Fruit fly (Drosophila melanogaster) Kc167 (cell line): Measurements from ENCODE around the gene hoip.

Source experiments
- Myc ChIP-seq: fragments of >200 bp; optimal IDR thresholded peaks from 2 replicates; lab custom pipeline; 2017; ENCODE audit warnings: missing external identifiers
- Sin3A ChIP-seq: fragments of >200 bp; optimal IDR thresholded peaks from 2 replicates; lab custom pipeline; 2018; ENCODE audit warnings: missing external identifiers
- h ChIP-seq: fragments of >200 bp; optimal IDR thresholded peaks from 3 replicates; lab custom pipeline; 2018; ENCODE audit warnings: missing external identifiers
- insv ChIP-seq: fragments of >200 bp; optimal IDR thresholded peaks from 3 replicates; lab custom pipeline; 2018; ENCODE audit warnings: missing external identifiers
- psq ChIP-seq: fragments of >200 bp; optimal IDR thresholded peaks from 2 replicates; lab custom pipeline; 2017; ENCODE audit warnings: missing external identifiers
- ttk ChIP-seq: sonication (Bioruptor generic); optimal IDR thresholded peaks from 2 replicates; lab custom pipeline; 2017; ENCODE audit warnings: missing external identifiers

hoip gene

dm6 chr2L:9704343-9704742 is 4.8 kb downstream of the hoip start:
- no peak for TF ChIP-seq h (lab: Kevin White, UChicago)
- TF ChIP-seq insv = no peak
- no peak for TF ChIP-seq Myc (lab: Kevin White, UChicago)
- no peak for TF ChIP-seq Sin3A (lab: Kevin White, UChicago)
- TF ChIP-seq ttk (lab: Kevin White, UChicago) = no peak
- TF ChIP-seq psq (lab: Kevin White, UChicago) = no peak

DNA sequence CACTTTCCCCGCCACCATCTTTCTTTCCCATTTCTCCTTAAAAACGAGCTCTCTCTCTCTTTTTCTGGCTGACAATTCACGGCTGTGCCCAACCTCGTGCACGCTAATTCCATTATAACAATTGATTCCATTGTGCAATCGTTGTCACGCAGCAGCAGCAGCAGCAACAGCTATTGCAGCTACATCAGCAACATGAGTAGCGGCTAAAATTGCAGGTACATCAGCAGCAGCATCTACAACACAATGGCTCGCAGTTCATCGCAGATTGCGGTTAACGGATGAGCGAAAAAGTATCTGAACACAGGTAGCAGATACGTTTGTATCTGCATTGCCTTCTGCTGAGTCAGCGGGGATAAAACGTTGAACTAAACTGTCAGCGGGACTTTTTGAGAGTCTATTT is 5.7 kb downstream of the hoip start:
- no peak for TF ChIP-seq psq (lab: Kevin White, UChicago)
- no peak for TF ChIP-seq Sin3A (lab: Kevin White, UChicago)
- TF ChIP-seq ttk (lab: Kevin White, UChicago) = no peak
- no peak for TF ChIP-seq h (lab: Kevin White, UChicago)
- no peak for TF ChIP-seq insv
- TF ChIP-seq Myc (lab: Kevin White, UChicago) = no peak

DNA sequence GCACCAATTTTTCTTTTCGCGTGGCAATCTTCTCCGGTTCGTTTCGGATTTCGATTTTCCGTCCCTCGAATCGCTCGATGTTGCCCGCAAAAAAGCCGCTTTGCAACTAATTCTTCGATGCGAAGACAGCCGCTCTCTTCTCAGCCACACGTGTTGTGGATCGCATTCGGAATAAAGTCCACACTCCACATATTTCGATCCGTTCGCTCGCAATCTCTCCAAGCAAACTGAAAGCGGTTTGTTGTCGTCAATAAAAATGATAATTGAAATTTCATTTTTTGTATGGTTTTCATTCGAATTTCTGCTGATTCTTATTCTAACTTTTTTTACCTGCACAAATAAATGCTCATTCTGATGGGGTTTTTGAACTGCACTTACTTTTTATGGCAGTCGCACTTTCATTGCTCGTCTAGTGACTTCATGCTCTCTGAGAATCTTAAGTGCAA is 6.3 kb downstream of the hoip start, which contains the start of gene CG31710:
Gene CG31710 (minus strand): TSS at position 83 of the 446 bp plus-strand sequence.
- TF ChIP-seq insv = no peak
- no peak for TF ChIP-seq Myc (lab: Kevin White, UChicago)
- TF ChIP-seq Sin3A (lab: Kevin White, UChicago) = no peak
- no peak for TF ChIP-seq h (lab: Kevin White, UChicago)
- TF ChIP-seq ttk (lab: Kevin White, UChicago) = no peak
- no peak for TF ChIP-seq psq (lab: Kevin White, UChicago)

- no peak for TF ChIP-seq h (lab: Kevin White, UChicago)
- TF ChIP-seq psq (lab: Kevin White, UChicago) = no peak
- no peak for TF ChIP-seq Sin3A (lab: Kevin White, UChicago)
- TF ChIP-seq Myc (lab: Kevin White, UChicago) = no peak
- no peak for TF ChIP-seq insv
- TF ChIP-seq ttk (lab: Kevin White, UChicago) = no peak
These were observed 7.5 kb downstream of the hoip start for dm6 chr2L:9707103-9707502.

dm6 chr2L:9707514-9708094 is 8.0 kb downstream of the hoip start:
- TF ChIP-seq Myc (lab: Kevin White, UChicago) (no peak), Sin3A (lab: Kevin White, UChicago) (no peak), insv (no peak), h (lab: Kevin White, UChicago) (no peak), ttk (lab: Kevin White, UChicago) (no peak), psq (lab: Kevin White, UChicago) (no peak)

DNA sequence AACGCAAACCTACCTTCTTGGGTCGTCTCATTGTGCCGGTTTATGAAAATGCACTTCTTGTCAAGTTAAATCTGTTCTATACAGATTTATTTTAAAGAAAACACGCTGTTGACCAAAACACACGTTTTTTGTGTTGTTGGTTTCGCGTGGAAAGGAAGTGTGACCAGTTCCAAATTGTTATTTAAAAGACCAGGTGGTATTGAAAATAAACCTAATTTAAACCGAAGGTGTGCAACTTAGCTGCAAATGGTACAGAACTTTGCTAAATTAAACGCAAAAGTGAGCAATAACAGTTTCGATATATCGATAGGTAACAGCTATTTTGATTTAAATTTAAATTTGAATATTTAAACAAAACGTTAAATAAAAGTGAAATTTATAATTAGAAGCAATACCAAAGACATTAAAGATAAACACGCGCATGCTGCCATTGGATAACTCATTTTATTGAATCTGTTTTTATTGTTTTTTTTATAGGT is 11.6 kb downstream of the hoip start, which contains the start of gene CG4364:
Gene CG4364 (minus strand): TSS at position 165 of the 479 bp plus-strand sequence.
- TF ChIP-seq h (lab: Kevin White, UChicago) = no peak
- no peak for TF ChIP-seq ttk (lab: Kevin White, UChicago)
- no peak for TF ChIP-seq Sin3A (lab: Kevin White, UChicago)
- TF ChIP-seq psq (lab: Kevin White, UChicago) = no peak
- TF ChIP-seq insv = no peak
- TF ChIP-seq Myc (lab: Kevin White, UChicago) = no peak

- no peak for TF ChIP-seq h (lab: Kevin White, UChicago)
- TF ChIP-seq ttk (lab: Kevin White, UChicago) = no peak
These were observed 29.2 kb downstream of the hoip start for dm6 chr2L:9728791-9729190.

DNA sequence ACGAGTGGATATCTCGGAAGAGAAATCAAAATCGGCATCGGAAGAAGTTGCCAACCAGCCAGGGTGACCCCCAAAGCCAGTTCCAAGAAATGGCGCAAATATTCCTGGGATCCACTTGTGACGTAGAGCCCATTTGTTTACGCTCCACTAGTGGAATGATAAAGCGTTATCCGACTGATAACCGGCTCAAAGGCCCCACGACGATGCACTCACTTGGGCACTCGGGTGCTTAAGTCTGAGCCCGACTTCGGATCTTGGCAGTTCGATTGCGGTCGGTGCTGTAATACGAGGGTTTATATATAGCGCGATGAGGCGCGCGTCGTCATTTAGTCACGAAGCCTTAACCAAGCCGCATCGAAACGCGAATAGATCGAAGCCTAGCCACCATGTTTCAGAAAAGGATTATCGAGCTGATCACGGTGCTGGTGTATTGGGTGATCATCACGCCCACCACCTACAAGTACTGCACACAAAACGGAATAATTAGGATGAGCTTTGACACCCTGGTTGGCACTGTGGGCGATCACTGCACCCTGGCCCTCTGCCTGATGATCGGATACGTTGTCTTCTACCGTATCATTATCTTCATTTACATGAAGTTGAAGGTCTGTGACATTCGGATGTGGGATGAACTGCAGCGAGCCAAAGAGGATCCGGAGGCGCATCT is 30.2 kb downstream of the hoip start, which contains the start of gene CG13116:
Gene CG13116 (plus strand): TSS at position 323 of the 667 bp plus-strand sequence.
- TF ChIP-seq h (lab: Kevin White, UChicago) (no peak), insv (no peak), Sin3A (lab: Kevin White, UChicago) (no peak), ttk (lab: Kevin White, UChicago) (no peak), psq (lab: Kevin White, UChicago) (no peak), Myc (lab: Kevin White, UChicago) (no peak)

dm6 chr2L:9731269-9731668 is 31.7 kb downstream of the hoip start:
- TF ChIP-seq ttk (lab: Kevin White, UChicago) (no peak), psq (lab: Kevin White, UChicago) (no peak)

DNA sequence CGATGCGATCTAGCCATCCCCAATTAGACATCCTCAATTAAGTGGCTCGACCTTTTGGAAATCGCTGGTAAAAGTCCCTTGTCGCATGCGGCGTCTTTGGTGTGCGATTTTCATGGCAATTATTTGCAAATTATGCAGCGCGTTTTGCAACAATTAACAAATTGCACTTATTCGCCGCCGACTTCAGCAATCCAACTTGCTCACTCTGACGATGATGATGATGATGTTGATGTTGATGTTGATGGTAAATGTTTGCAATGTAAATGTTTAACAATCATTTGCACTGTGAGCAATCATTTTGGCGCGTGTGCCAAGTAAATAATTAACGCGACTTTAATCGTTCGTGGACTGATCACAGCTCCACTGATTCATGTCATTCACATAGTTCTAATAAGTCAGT is 34.5 kb downstream of the hoip start:
- TF ChIP-seq Sin3A (lab: Kevin White, UChicago) = no peak
- no peak for TF ChIP-seq insv
- TF ChIP-seq psq (lab: Kevin White, UChicago) = no peak
- no peak for TF ChIP-seq Myc (lab: Kevin White, UChicago)
- TF ChIP-seq h (lab: Kevin White, UChicago) = no peak
- no peak for TF ChIP-seq ttk (lab: Kevin White, UChicago)

- TF ChIP-seq h (lab: Kevin White, UChicago) (no peak), Sin3A (lab: Kevin White, UChicago) (no peak), psq (lab: Kevin White, UChicago) (no peak), Myc (lab: Kevin White, UChicago) (no peak), insv (no peak), ttk (lab: Kevin White, UChicago) (no peak)
These were observed 36.6 kb downstream of the hoip start, which contains the start of gene CG13117 for dm6 chr2L:9736000-9736695. CG13117 (plus strand) TSS chr2L:9736645.
